Worm (Caenorhabditis elegans) whole organism, late embryonic: Measurements from ENCODE around the gene clec-216.

Experiments
- ama-1 ChIP-seq: fragments of 150-350 bp; optimal IDR thresholded peaks from 2 replicates; lab custom pipeline; 2014
- ceh-22 ChIP-seq: sonication (generic microtip); optimal IDR thresholded peaks from 2 replicates; lab custom pipeline; 2017; ENCODE audit warnings: missing biosample characterization, missing genetic modification characterization
- ceh-31 ChIP-seq: sonication (generic microtip); optimal IDR thresholded peaks from 2 replicates; lab custom pipeline; 2016; ENCODE audit warnings: missing genetic modification characterization, missing compliant biosample characterization
- elt-2 ChIP-seq: sonication (generic microtip); optimal IDR thresholded peaks from 2 replicates; lab custom pipeline; 2016; ENCODE audit warnings: missing genetic modification reagents, missing genetic modification characterization, missing compliant biosample characterization
- ets-4 ChIP-seq: sonication (generic microtip); optimal IDR thresholded peaks from 2 replicates; lab custom pipeline; 2016; ENCODE audit warnings: missing genetic modification characterization, missing compliant biosample characterization
- hlh-30 ChIP-seq: sonication (generic microtip); optimal IDR thresholded peaks from 2 replicates; lab custom pipeline; 2017; ENCODE audit warnings: antibody characterized with exemption, missing genetic modification characterization, missing compliant biosample characterization; ENCODE audit not compliant: insufficient read depth
- nhr-11 ChIP-seq: fragments of 150-350 bp; optimal IDR thresholded peaks from 2 replicates; lab custom pipeline; 2014; ENCODE audit warnings: missing biosample characterization, missing genetic modification characterization
- pag-3 ChIP-seq: sonication (generic microtip); optimal IDR thresholded peaks from 2 replicates; lab custom pipeline; 2016; ENCODE audit warnings: missing compliant biosample characterization, missing genetic modification characterization, borderline replicate concordance
- pax-1 ChIP-seq: fragments of 150-350 bp; optimal IDR thresholded peaks from 2 replicates; lab custom pipeline; 2014; ENCODE audit warnings: missing biosample characterization, missing genetic modification characterization
- pha-2 ChIP-seq: sonication (generic microtip); optimal IDR thresholded peaks from 2 replicates; lab custom pipeline; 2017; ENCODE audit warnings: mild to moderate bottlenecking, missing genetic modification characterization, missing compliant biosample characterization
- pha-4 ChIP-seq: fragments of 150-350 bp; optimal IDR thresholded peaks from 2 replicates; lab custom pipeline; 2018; ENCODE audit warnings: missing biosample characterization, missing genetic modification reagents, missing genetic modification characterization
- pqm-1 ChIP-seq: sonication (generic microtip); optimal IDR thresholded peaks from 2 replicates; lab custom pipeline; 2016; ENCODE audit warnings: missing genetic modification characterization, missing compliant biosample characterization
- rnt-1 ChIP-seq: sonication (generic microtip); optimal IDR thresholded peaks from 2 replicates; lab custom pipeline; 2016; ENCODE audit warnings: missing genetic modification characterization, missing compliant biosample characterization

DNA sequence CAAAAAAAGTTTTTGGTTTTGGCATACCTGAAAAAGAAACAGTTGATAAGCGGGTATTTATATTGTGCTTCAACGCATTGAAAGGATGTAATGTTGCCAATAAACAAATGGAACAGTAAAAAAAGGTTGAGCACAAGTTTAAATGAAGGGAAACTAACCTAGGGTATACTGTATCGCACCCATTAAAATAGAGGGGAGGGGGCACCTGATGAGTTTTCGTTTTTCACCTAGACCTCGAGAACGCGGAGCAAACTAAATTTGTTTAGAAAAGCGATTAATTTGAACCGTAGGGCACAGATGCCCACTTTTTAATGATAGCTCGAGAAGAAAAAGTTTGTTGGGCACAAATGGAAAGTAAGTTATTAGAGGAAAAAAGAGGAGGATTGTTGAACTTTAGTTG, 19.8 kb downstream of the clec-216 start, which contains the start of gene ncx-10:
- TF ChIP-seq elt-2 (tag; lab: Kevin White, UChicago) (no peak), hlh-30 (tag; lab: Kevin White, UChicago) (no peak), ama-1 (no peak), rnt-1 (tag; lab: Kevin White, UChicago) (no peak), pax-1 (tag; lab: Kevin White, UChicago) (no peak), ets-4 (tag; lab: Kevin White, UChicago) (no peak), pha-4 (tag; lab: Kevin White, UChicago) (no peak), pqm-1 (tag; lab: Kevin White, UChicago) (no peak), pha-2 (tag; lab: Kevin White, UChicago) (no peak), ceh-31 (tag; lab: Kevin White, UChicago) (no peak), pag-3 (no peak), nhr-11 (tag; lab: Kevin White, UChicago) (no peak), ceh-22 (no peak)
